Fruit fly (Drosophila melanogaster): ENCODE measurements around the gene CG12012.

CG12012 gene

dm6 chr3L:3414796-3415568 lies 38.4 kb downstream of the CG12012 start:
- no peak for TF ChIP-seq CG17801 (GFP tag; optimal IDR thresholded peaks at IDR 0.05; ENCODE audit: partially characterized antibody)

- TF ChIP-seq CG17801 (GFP tag; optimal IDR thresholded peaks at IDR 0.05; ENCODE audit: partially characterized antibody): no peak
Observed at dm6 chr3L:3415633-3416198, 39.2 kb downstream of the CG12012 start.

- TF ChIP-seq CG17801 (GFP tag; optimal IDR thresholded peaks at IDR 0.05; ENCODE audit: partially characterized antibody): no peak
Observed at dm6 chr3L:3417120-3417519, 40.6 kb downstream of the CG12012 start.

- TF ChIP-seq CG17801 (GFP tag; optimal IDR thresholded peaks at IDR 0.05; ENCODE audit: partially characterized antibody): peak; percentile 36
Observed at dm6 chr3L:3417759-3418158, 41.2 kb downstream of the CG12012 start.

dm6 chr3L:3418207-3419086 lies 41.9 kb downstream of the CG12012 start:
- TF ChIP-seq CG17801 (GFP tag; optimal IDR thresholded peaks at IDR 0.05; ENCODE audit: partially characterized antibody): no peak

dm6 chr3L:3419369-3420232 lies 43.0 kb downstream of the CG12012 start:
- no peak for TF ChIP-seq CG17801 (GFP tag; optimal IDR thresholded peaks at IDR 0.05; ENCODE audit: partially characterized antibody)

dm6 chr3L:3420237-3420643 lies 43.7 kb downstream of the CG12012 start:
- TF ChIP-seq CG17801 (GFP tag; optimal IDR thresholded peaks at IDR 0.05; ENCODE audit: partially characterized antibody): no peak

- no peak for TF ChIP-seq CG17801 (GFP tag; optimal IDR thresholded peaks at IDR 0.05; ENCODE audit: partially characterized antibody)
Observed at dm6 chr3L:3420674-3421073, 44.1 kb downstream of the CG12012 start.

- TF ChIP-seq CG17801 (GFP tag; optimal IDR thresholded peaks at IDR 0.05; ENCODE audit: partially characterized antibody): no peak
Observed at dm6 chr3L:3423006-3423405, 46.4 kb downstream of the CG12012 start.

dm6 chr3L:3424846-3425245 lies 48.3 kb downstream of the CG12012 start, which contains the start of gene sty:
sty (minus strand) TSS chr3L:3424935.
- no peak for TF ChIP-seq CG17801 (GFP tag; optimal IDR thresholded peaks at IDR 0.05; ENCODE audit: partially characterized antibody)

- TF ChIP-seq CG17801 (GFP tag; optimal IDR thresholded peaks at IDR 0.05; ENCODE audit: partially characterized antibody): no peak
Observed at dm6 chr3L:3427037-3427436, 50.5 kb downstream of the CG12012 start.
